Worm (Caenorhabditis elegans) whole organism, dauer: ENCODE data around the gene sru-25.

Source experiments
- unc-62 ChIP-seq: sonication (generic microtip); optimal IDR thresholded peaks from 2 replicates; lab custom pipeline; 2017; ENCODE audit warnings: missing biosample characterization, missing genetic modification reagents, missing genetic modification characterization

sru-25 gene

ce11 chrV:634855-635254 lies 39.3 kb downstream of the sru-25 start, which contains the start of gene F48G7.10:
Gene F48G7.10 (minus strand): TSS chrV:634955.
- no peak for TF ChIP-seq unc-62 (GFP tag; lab: Kevin White, UChicago)

ce11 chrV:631832-632231 lies 42.3 kb downstream of the sru-25 start:
- no peak for TF ChIP-seq unc-62 (GFP tag; lab: Kevin White, UChicago)

DNA sequence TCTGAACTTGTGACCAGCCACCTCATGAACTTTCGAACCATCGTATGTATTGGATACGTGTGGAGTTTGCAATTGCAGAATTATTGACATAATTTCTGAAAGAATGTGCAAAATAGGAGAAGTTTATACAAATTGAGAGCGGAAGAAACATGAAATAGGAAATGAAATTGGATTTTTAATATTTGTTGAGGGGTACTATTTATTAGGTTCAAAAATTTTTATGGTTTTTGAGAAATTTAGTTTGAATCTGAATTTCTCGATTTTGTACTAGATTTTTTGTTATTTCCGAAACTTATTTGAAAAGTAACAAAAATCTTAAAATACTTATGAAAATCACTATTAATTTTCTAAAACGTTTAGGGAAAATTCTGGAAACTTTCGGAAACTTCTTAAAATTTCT lies 45.6 kb downstream of the sru-25 start, which contains the start of gene F48G7.9:
Gene F48G7.9, minus strand, starts transcription at position 101 of the 400 bp plus-strand sequence.
- no peak for TF ChIP-seq unc-62 (GFP tag; lab: Kevin White, UChicago)

DNA sequence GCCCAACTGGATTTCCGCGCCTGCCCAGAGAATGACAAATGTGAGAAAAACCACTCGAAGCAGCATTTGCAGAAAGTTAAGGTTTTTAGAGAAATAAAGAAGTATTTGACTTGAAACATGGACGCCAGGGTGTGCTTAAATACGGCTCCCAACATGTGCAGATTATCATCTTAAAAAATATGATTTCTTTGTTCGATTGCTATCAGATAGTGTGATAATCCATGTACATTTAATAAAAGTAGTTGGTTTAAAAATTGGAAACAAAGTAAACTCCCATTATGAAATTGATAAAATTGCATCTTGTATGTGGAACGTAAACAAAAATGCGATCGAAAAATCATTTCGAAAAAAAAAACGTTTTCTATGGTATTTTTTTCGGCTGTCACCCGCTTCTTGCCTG lies 46.5 kb downstream of the sru-25 start, which contains the start of gene F48G7.8:
Gene F48G7.8, minus strand, starts transcription at position 101 of the 400 bp plus-strand sequence.
- TF ChIP-seq unc-62 (GFP tag; lab: Kevin White, UChicago), result no peak

- TF ChIP-seq unc-62 (GFP tag; lab: Kevin White, UChicago), result no peak
Observed at ce11 chrV:626321-626720, 47.8 kb downstream of the sru-25 start, which contains the start of gene F48G7.7. Gene F48G7.7 (minus strand): TSS chrV:626421.

DNA sequence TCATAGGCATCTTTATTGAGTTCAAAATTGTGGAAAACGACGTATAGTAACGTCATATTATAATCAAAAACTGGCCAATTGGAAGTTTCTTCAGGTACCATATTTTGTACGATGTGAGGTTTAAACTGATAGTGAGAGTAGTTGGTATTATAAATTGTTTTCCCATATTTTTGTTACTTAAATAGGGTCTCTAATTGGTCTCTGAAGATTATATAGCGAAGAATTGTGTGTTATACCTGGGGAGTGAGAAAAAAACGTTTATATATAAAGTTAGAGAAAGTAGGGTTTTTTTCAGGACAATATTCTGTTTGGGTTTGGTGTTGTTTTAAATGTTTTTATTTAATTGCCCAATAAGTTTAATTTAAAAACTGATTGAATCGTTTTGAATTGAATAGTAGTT lies 49.2 kb downstream of the sru-25 start, which contains the start of gene srt-17:
Gene srt-17, minus strand, starts transcription at position 101 of the 400 bp plus-strand sequence.
- TF ChIP-seq unc-62 (GFP tag; lab: Kevin White, UChicago), result no peak

DNA sequence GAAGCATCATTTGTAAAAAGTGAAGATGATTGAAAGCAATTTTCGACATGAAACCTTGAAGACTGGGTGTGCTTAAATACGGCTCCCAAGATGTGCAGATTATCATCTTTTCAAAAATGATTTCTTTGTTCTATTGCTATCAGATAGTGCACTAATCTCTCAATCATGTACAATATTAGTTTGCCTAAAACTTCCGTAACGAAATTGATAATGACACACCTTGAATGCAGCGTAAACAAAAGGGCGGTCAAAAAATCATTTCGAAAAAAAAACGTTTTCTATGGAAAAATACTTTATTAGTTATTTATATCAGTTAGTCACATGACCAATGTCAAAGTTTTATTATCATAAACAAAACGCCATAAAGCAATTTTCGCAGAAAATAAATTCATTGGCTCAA lies 51.2 kb downstream of the sru-25 start, which contains the start of gene F48G7.5:
Gene F48G7.5, minus strand, starts transcription at position 34 of the 400 bp plus-strand sequence.
- TF ChIP-seq unc-62 (GFP tag; lab: Kevin White, UChicago), result no peak
